Fruit fly (Drosophila melanogaster) whole organism, embryonic: ENCODE data around the gene rogdi.
A peak's percentile ranks its signal among the peaks of the same experiment; 100 is the strongest.

Experiments
- ATbp ChIP-seq: fragments of 200-800 bp; sonication (Bioruptor generic); optimal IDR thresholded peaks from 2 replicates; lab custom pipeline; 2017; ENCODE audit warnings: missing biosample characterization, mild to moderate bottlenecking, missing genetic modification characterization, missing genetic modification reagents
- Asciz ChIP-seq: fragments of 200-800 bp; sonication (Bioruptor generic); optimal IDR thresholded peaks from 2 replicates; lab custom pipeline; 2017; ENCODE audit warnings: missing biosample characterization, mild to moderate bottlenecking, missing genetic modification characterization, missing genetic modification reagents
- BEAF-32 ChIP-seq: fragments of 200-800 bp; sonication (Bioruptor generic); optimal IDR thresholded peaks from 3 replicates; lab custom pipeline; 2017; ENCODE audit warnings: missing biosample characterization, missing genetic modification characterization, mild to moderate bottlenecking, moderate library complexity, missing genetic modification reagents
- BtbVII ChIP-seq: fragments of 200-800 bp; sonication (Bioruptor generic); optimal IDR thresholded peaks from 3 replicates; lab custom pipeline; 2017; ENCODE audit warnings: missing biosample characterization, mild to moderate bottlenecking, missing genetic modification characterization
- CG10267 ChIP-seq: fragments of 200-800 bp; sonication (Bioruptor generic); optimal IDR thresholded peaks from 2 replicates; lab custom pipeline; 2018; ENCODE audit warnings: missing biosample characterization, mild to moderate bottlenecking, missing genetic modification characterization, moderate library complexity
- CG10462 ChIP-seq: fragments of 200-800 bp; sonication (Bioruptor generic); optimal IDR thresholded peaks from 2 replicates; lab custom pipeline; 2016; ENCODE audit warnings: missing biosample characterization, missing genetic modification characterization
- CG1233 ChIP-seq: fragments of 200-800 bp; sonication (Bioruptor generic); optimal IDR thresholded peaks from 4 replicates; lab custom pipeline; 2018; ENCODE audit warnings: missing biosample characterization, mild to moderate bottlenecking, missing genetic modification characterization
- CG12659 ChIP-seq: fragments of 200-800 bp; sonication (Bioruptor generic); optimal IDR thresholded peaks from 3 replicates; lab custom pipeline; 2017; ENCODE audit warnings: mild to moderate bottlenecking, missing biosample characterization, missing genetic modification reagents, missing genetic modification characterization
- CG14965 ChIP-seq: fragments of 200-800 bp; sonication (Bioruptor generic); optimal IDR thresholded peaks from 2 replicates; lab custom pipeline; 2016; ENCODE audit warnings: missing biosample characterization, missing genetic modification characterization, borderline replicate concordance
- CG16863 ChIP-seq: fragments of 200-800 bp; sonication (Bioruptor generic); optimal IDR thresholded peaks from 3 replicates; lab custom pipeline; 2016; ENCODE audit warnings: missing biosample characterization, missing genetic modification characterization
- CG2116 ChIP-seq: fragments of 200-800 bp; sonication (Bioruptor generic); optimal IDR thresholded peaks from 3 replicates; lab custom pipeline; 2018; ENCODE audit warnings: missing biosample characterization, mild to moderate bottlenecking, missing genetic modification characterization
- CG2712 ChIP-seq: fragments of 200-800 bp; optimal IDR thresholded peaks from 3 replicates; lab custom pipeline; 2019; ENCODE audit warnings: missing biosample characterization, mild to moderate bottlenecking, missing genetic modification characterization, moderate library complexity
- CG3995 ChIP-seq: fragments of 200-800 bp; sonication (Bioruptor generic); optimal IDR thresholded peaks from 3 replicates; lab custom pipeline; 2016; ENCODE audit warnings: missing biosample characterization, missing genetic modification characterization
- CG7786 ChIP-seq: fragments of 200-800 bp; sonication (Bioruptor generic); optimal IDR thresholded peaks from 2 replicates; lab custom pipeline; 2016; ENCODE audit warnings: missing biosample characterization, missing genetic modification characterization
- CrebB ChIP-seq: fragments of 200-800 bp; sonication (Bioruptor generic); optimal IDR thresholded peaks from 3 replicates; lab custom pipeline; 2018; ENCODE audit warnings: missing biosample characterization, mild to moderate bottlenecking, missing genetic modification characterization
- Deaf1 ChIP-seq: fragments of 200-800 bp; optimal IDR thresholded peaks from 3 replicates; lab custom pipeline; 2019; ENCODE audit warnings: missing biosample characterization, mild to moderate bottlenecking, missing genetic modification characterization, moderate library complexity
- Doc2 ChIP-seq: fragments of 200-800 bp; sonication (Bioruptor generic); IDR thresholded peaks from 2 replicates; pipeline ENCODE4 v1.3.6; 2022; ENCODE audit warnings: missing biosample characterization, missing genetic modification characterization
- Drgx ChIP-seq: fragments of 200-800 bp; sonication (Bioruptor generic); IDR thresholded peaks from 2 replicates; pipeline ENCODE4 v1.3.6; 2022; ENCODE audit warnings: missing biosample characterization, missing genetic modification characterization
- Fer1 ChIP-seq: fragments of 200-800 bp; sonication (Bioruptor generic); optimal IDR thresholded peaks from 2 replicates; lab custom pipeline; 2017; ENCODE audit warnings: missing biosample characterization, mild to moderate bottlenecking, missing genetic modification characterization
- Gsc ChIP-seq: fragments of 200-800 bp; sonication (Bioruptor generic); IDR thresholded peaks from 2 replicates; pipeline ENCODE4 v1.3.6; 2022; ENCODE audit warnings: missing biosample characterization, missing genetic modification characterization
- H15 ChIP-seq: fragments of 200-800 bp; sonication (Bioruptor generic); IDR thresholded peaks from 3 replicates; pipeline ENCODE4 v1.3.6; 2022; ENCODE audit warnings: missing biosample characterization, missing genetic modification characterization
- HLH3B ChIP-seq: fragments of 200-800 bp; sonication (Bioruptor generic); IDR thresholded peaks from 2 replicates; pipeline ENCODE4 v1.3.6; 2022; ENCODE audit warnings: missing biosample characterization, missing genetic modification characterization
- Lim3 ChIP-seq: fragments of 200-800 bp; sonication (Bioruptor generic); IDR thresholded peaks from 2 replicates; pipeline ENCODE4 v1.3.6; 2022; ENCODE audit warnings: missing biosample characterization, missing genetic modification characterization
- Max ChIP-seq: fragments of 200-800 bp; sonication (Bioruptor generic); optimal IDR thresholded peaks from 2 replicates; lab custom pipeline; 2016; ENCODE audit warnings: missing biosample characterization, mild to moderate bottlenecking, missing genetic modification characterization
- Myb ChIP-seq: fragments of 200-800 bp; sonication (Bioruptor generic); optimal IDR thresholded peaks from 2 replicates; lab custom pipeline; 2016; ENCODE audit warnings: missing biosample characterization, missing genetic modification characterization
- Poxn ChIP-seq: fragments of 200-800 bp; sonication (Bioruptor generic); IDR thresholded peaks from 2 replicates; pipeline ENCODE4 v1.3.6; 2022; ENCODE audit warnings: missing biosample characterization, missing genetic modification characterization
- Sry-δ ChIP-seq: fragments of 200-800 bp; sonication (Bioruptor generic); optimal IDR thresholded peaks from 2 replicates; lab custom pipeline; 2016; ENCODE audit warnings: missing biosample characterization, missing genetic modification characterization
- Stat92E ChIP-seq, 3 experiments: fragments of >200 bp in 2 of 3; fragments of 200-800 bp in 1 of 3; sonication (Bioruptor generic) in 1 of 3; optimal IDR thresholded peaks; 2 replicates each; lab custom pipeline; 2017 to 2019; ENCODE audit warnings: missing biosample characterization in 3 of 3, missing genetic modification characterization in 3 of 3, mild to moderate bottlenecking in 1 of 3, moderate library complexity in 1 of 3
- Trl ChIP-seq, 3 experiments: fragments of >200 bp in 2 of 3; fragments of 200-800 bp in 1 of 3; sonication (Bioruptor generic) in 1 of 3; optimal IDR thresholded peaks; 2 replicates in 1 of 3; 3 replicates in 2 of 3; lab custom pipeline; 2016 to 2017; ENCODE audit warnings: missing biosample characterization in 1 of 3, missing genetic modification characterization in 1 of 3
- YL-1 ChIP-seq: fragments of 200-800 bp; sonication (Bioruptor generic); optimal IDR thresholded peaks from 3 replicates; lab custom pipeline; 2017; ENCODE audit warnings: missing biosample characterization, mild to moderate bottlenecking, missing genetic modification characterization
- ash1 ChIP-seq: fragments of 200-800 bp; sonication (Bioruptor generic); optimal IDR thresholded peaks from 2 replicates; lab custom pipeline; 2018; ENCODE audit warnings: missing biosample characterization, mild to moderate bottlenecking, missing genetic modification characterization
- ato ChIP-seq: fragments of 200-800 bp; sonication (Bioruptor generic); IDR thresholded peaks from 2 replicates; pipeline ENCODE4 v1.3.6; 2022; ENCODE audit warnings: missing biosample characterization, missing genetic modification characterization; ENCODE audit not compliant: partially characterized antibody
- cato ChIP-seq: fragments of 200-800 bp; sonication (Bioruptor generic); optimal IDR thresholded peaks from 2 replicates; lab custom pipeline; 2016; ENCODE audit warnings: missing biosample characterization, missing genetic modification characterization, borderline replicate concordance
- crp ChIP-seq, 2 experiments: fragments of 200-800 bp; sonication (Bioruptor generic); optimal IDR thresholded peaks; 2 replicates in 1 of 2; 3 replicates in 1 of 2; lab custom pipeline; 2017; ENCODE audit warnings: missing biosample characterization in 2 of 2, missing genetic modification characterization in 2 of 2, mild to moderate bottlenecking in 1 of 2, moderate library complexity in 1 of 2
- cwo ChIP-seq: fragments of 200-800 bp; sonication (Bioruptor generic); optimal IDR thresholded peaks from 3 replicates; lab custom pipeline; 2017; ENCODE audit warnings: missing biosample characterization, missing genetic modification characterization, mild to moderate bottlenecking, moderate library complexity, missing genetic modification reagents
- en ChIP-seq: fragments of 200-800 bp; sonication (Bioruptor generic); optimal IDR thresholded peaks from 2 replicates; lab custom pipeline; 2016; ENCODE audit warnings: missing biosample characterization, missing genetic modification characterization
- fd64A ChIP-seq: fragments of 200-800 bp; sonication (Bioruptor generic); optimal IDR thresholded peaks from 3 replicates; lab custom pipeline; 2018; ENCODE audit warnings: missing biosample characterization, mild to moderate bottlenecking, missing genetic modification characterization
- gcm2 ChIP-seq: fragments of 200-800 bp; sonication (Bioruptor generic); optimal IDR thresholded peaks from 2 replicates; lab custom pipeline; 2016; ENCODE audit warnings: missing biosample characterization, missing genetic modification characterization
- lmd ChIP-seq: fragments of 200-800 bp; sonication (Bioruptor generic); IDR thresholded peaks from 2 replicates; pipeline ENCODE4 v1.3.6; 2022; ENCODE audit warnings: missing biosample characterization, missing genetic modification characterization
- lola ChIP-seq, 3 experiments: fragments of >200 bp in 2 of 3; fragments of 200-800 bp in 1 of 3; sonication (Bioruptor generic) in 1 of 3; optimal IDR thresholded peaks; 2 replicates each; lab custom pipeline; 2017 to 2019; ENCODE audit warnings: missing biosample characterization in 3 of 3, missing genetic modification characterization in 3 of 3, mild to moderate bottlenecking in 1 of 3, moderate library complexity in 1 of 3
- luna ChIP-seq: fragments of 200-800 bp; sonication (Bioruptor generic); optimal IDR thresholded peaks from 2 replicates; lab custom pipeline; 2016; ENCODE audit warnings: missing biosample characterization, missing genetic modification characterization
- nau ChIP-seq: fragments of 200-800 bp; sonication (Bioruptor generic); optimal IDR thresholded peaks from 3 replicates; lab custom pipeline; 2017; ENCODE audit warnings: missing biosample characterization, mild to moderate bottlenecking, missing genetic modification characterization, missing genetic modification reagents
- oc ChIP-seq: fragments of 200-800 bp; sonication (Bioruptor generic); optimal IDR thresholded peaks from 2 replicates; lab custom pipeline; 2018; ENCODE audit warnings: missing biosample characterization, mild to moderate bottlenecking, missing genetic modification characterization, moderate library complexity
- otp ChIP-seq: fragments of 200-800 bp; sonication (Bioruptor generic); IDR thresholded peaks from 3 replicates; pipeline ENCODE4, ENCODE4 v1.3.6; 2022; ENCODE audit warnings: missing biosample characterization, missing genetic modification characterization
- shn ChIP-seq: fragments of 200-800 bp; sonication (Bioruptor generic); optimal IDR thresholded peaks from 3 replicates; lab custom pipeline; 2016; ENCODE audit warnings: missing biosample characterization, missing genetic modification characterization
- sug ChIP-seq: fragments of 200-800 bp; optimal IDR thresholded peaks from 2 replicates; lab custom pipeline; 2019; ENCODE audit warnings: missing biosample characterization, mild to moderate bottlenecking, missing genetic modification characterization, moderate library complexity
- trem ChIP-seq: fragments of 200-800 bp; optimal IDR thresholded peaks from 3 replicates; lab custom pipeline; 2019; ENCODE audit warnings: missing biosample characterization, mild to moderate bottlenecking, missing genetic modification characterization, moderate library complexity
- twi ChIP-seq: fragments of 200-800 bp; optimal IDR thresholded peaks from 2 replicates; lab custom pipeline; 2019; ENCODE audit warnings: missing biosample characterization, mild to moderate bottlenecking, missing genetic modification characterization, moderate library complexity
- wek ChIP-seq: fragments of 200-800 bp; sonication (Bioruptor generic); optimal IDR thresholded peaks from 3 replicates; lab custom pipeline; 2018; ENCODE audit warnings: missing biosample characterization, mild to moderate bottlenecking, missing genetic modification characterization, moderate library complexity
- yki ChIP-seq: fragments of >200 bp; optimal IDR thresholded peaks from 3 replicates; lab custom pipeline; 2018

rogdi gene

dm6 chr3L:17044799-17045198, 4.5 kb upstream of the rogdi start, which contains the start of gene Pop5 (continued):
- TF ChIP-seq H15 (GFP tag; lab: Robert Waterston, UW) (no peak), crp (GFP tag; optimal IDR thresholded peaks at IDR 0.05; lab: Kevin White, UChicago) (peak in 1 of 2 experiments; percentile 13), lmd (GFP tag; lab: Robert Waterston, UW) (no peak), Drgx (GFP tag; lab: Robert Waterston, UW) (0 out of 2 replicates have a peak, but pooled peaks have one; percentile 19), BEAF-32 (GFP tag; lab: Kevin White, UChicago) (peak; percentile 57), Fer1 (GFP tag; lab: Kevin White, UChicago) (peak; percentile 40), CG1233 (peak; percentile 34), CG10462 (GFP tag; lab: Kevin White, UChicago) (no peak), sug (tag; lab: Kevin White, UChicago) (peak; percentile 19), CG14965 (GFP tag; lab: Kevin White, UChicago) (no peak), trem (tag; lab: Kevin White, UChicago) (peak; percentile 88), yki (no peak), cwo (GFP tag; lab: Kevin White, UChicago) (no peak), en (no peak), Sry-δ (GFP tag; lab: Kevin White, UChicago) (peak; percentile 70), CG2712 (tag; lab: Kevin White, UChicago) (peak; percentile 2), Stat92E (GFP tag; optimal IDR thresholded peaks at IDR 0.05; lab: Kevin White, UChicago) (no peak), Max (no peak), Poxn (no peak), CrebB (tag; lab: Kevin White, UChicago) (peak; percentile 50), Deaf1 (no peak), HLH3B (no peak), CG7786 (GFP tag; lab: Kevin White, UChicago) (no peak), Myb (GFP tag; lab: Kevin White, UChicago) (peak; percentile 81), YL-1 (peak; percentile 36), Asciz (no peak), CG2116 (peak; percentile 65), luna (GFP tag; lab: Kevin White, UChicago) (no peak), ATbp (GFP tag; lab: Kevin White, UChicago) (peak; percentile 5), CG10267 (tag; lab: Kevin White, UChicago) (peak; percentile 24), oc (tag; lab: Kevin White, UChicago) (no peak), otp (no peak), cato (no peak), shn (no peak), gcm2 (GFP tag; lab: Kevin White, UChicago) (no peak), Gsc (GFP tag; lab: Robert Waterston, UW) (no peak), Trl (optimal IDR thresholded peaks at IDR 0.05; lab: Kevin White, UChicago) (no peak), Trl (GFP tag; optimal IDR thresholded peaks at IDR 0.05; lab: Kevin White, UChicago) (no peak), ash1 (no peak), fd64A (GFP tag; lab: Kevin White, UChicago) (peak; percentile 36), Lim3 (GFP tag; lab: Robert Waterston, UW) (no peak), wek (GFP tag; lab: Kevin White, UChicago) (peak; percentile 54), BtbVII (GFP tag; lab: Kevin White, UChicago) (no peak), CG12659 (peak; percentile 36), lola (GFP tag; optimal IDR thresholded peaks at IDR 0.05; lab: Kevin White, UChicago) (no peak), nau (GFP tag; lab: Kevin White, UChicago) (no peak), twi (no peak), CG16863 (GFP tag; lab: Kevin White, UChicago) (peak; percentile 13), CG3995 (peak; percentile 63), ato (GFP tag; lab: Robert Waterston, UW) (no peak), Doc2 (no peak)
